Worm (Caenorhabditis elegans) whole organism, early embryonic: Measurements from ENCODE around the gene C07A12.18.

Source experiments
- B0310.2 ChIP-seq: sonication (generic microtip); optimal IDR thresholded peaks from 2 replicates; lab custom pipeline; 2016; ENCODE audit warnings: mild to moderate bottlenecking, missing genetic modification characterization, missing compliant biosample characterization
- F13C5.2 ChIP-seq: sonication (generic microtip); optimal IDR thresholded peaks from 2 replicates; lab custom pipeline; 2017; ENCODE audit warnings: mild to moderate bottlenecking, missing genetic modification characterization, inconsistent platforms, missing compliant biosample characterization
- aly-1 ChIP-seq: sonication (generic microtip); optimal IDR thresholded peaks from 2 replicates; lab custom pipeline; 2016; ENCODE audit warnings: missing genetic modification characterization, missing compliant biosample characterization
- ama-1 ChIP-seq: fragments of 150-350 bp; optimal IDR thresholded peaks from 2 replicates; lab custom pipeline; 2014
- ceh-13 ChIP-seq: fragments of 200-800 bp; sonication (Bioruptor generic); optimal IDR thresholded peaks from 2 replicates; lab custom pipeline; 2018; ENCODE audit warnings: mild to moderate bottlenecking, missing genetic modification characterization, missing compliant biosample characterization
- ceh-36 ChIP-seq: sonication (generic microtip); optimal IDR thresholded peaks from 2 replicates; lab custom pipeline; 2016; ENCODE audit warnings: missing genetic modification characterization, inconsistent platforms, missing compliant biosample characterization
- ets-7 ChIP-seq: sonication (generic microtip); optimal IDR thresholded peaks from 2 replicates; lab custom pipeline; 2016; ENCODE audit warnings: missing genotype, missing genetic modification characterization, missing compliant biosample characterization
- flt-1 ChIP-seq: fragments of 200-800 bp; sonication (Bioruptor generic); IDR thresholded peaks from 2 replicates; pipeline ENCODE4 v1.3.6; 2022; ENCODE audit warnings: missing genetic modification characterization, missing compliant biosample characterization
- hmbx-1 ChIP-seq: sonication (generic microtip); optimal IDR thresholded peaks from 2 replicates; lab custom pipeline; 2016; ENCODE audit warnings: mild to moderate bottlenecking, missing genetic modification characterization, missing compliant biosample characterization
- hmg-4 ChIP-seq: fragments of 200-800 bp; sonication (Bioruptor generic); optimal IDR thresholded peaks from 2 replicates; lab custom pipeline; 2018; ENCODE audit warnings: mild to moderate bottlenecking, missing genetic modification characterization, missing compliant biosample characterization
- hnd-1 ChIP-seq: sonication (generic microtip); optimal IDR thresholded peaks from 2 replicates; lab custom pipeline; 2016; ENCODE audit warnings: missing genetic modification characterization, missing compliant biosample characterization
- pes-1 ChIP-seq: fragments of 200-800 bp; sonication (Bioruptor generic); IDR thresholded peaks from 2 replicates; pipeline ENCODE4 v1.3.6; 2022; ENCODE audit warnings: missing genetic modification reagents, missing genetic modification characterization, missing compliant biosample characterization
- scrt-1 ChIP-seq: fragments of 200-800 bp; sonication (Bioruptor generic); IDR thresholded peaks from 2 replicates; pipeline ENCODE4 v1.3.6; 2022; ENCODE audit warnings: missing genetic modification characterization, missing compliant biosample characterization
- sea-1 ChIP-seq: fragments of 200-800 bp; sonication (Bioruptor generic); conservative IDR thresholded peaks from 2 replicates; pipeline ENCODE4 v1.3.6; 2022; ENCODE audit warnings: missing genetic modification characterization, missing compliant biosample characterization
- tbx-11 ChIP-seq: fragments of 200-800 bp; sonication (Bioruptor generic); IDR thresholded peaks from 2 replicates; pipeline ENCODE4 v1.3.6; 2022; ENCODE audit warnings: missing genetic modification characterization, missing compliant biosample characterization
- tbx-37 ChIP-seq: fragments of 200-800 bp; sonication (Bioruptor generic); conservative IDR thresholded peaks from 2 replicates; pipeline ENCODE4 v1.3.6; 2022; ENCODE audit warnings: missing genetic modification reagents, missing genetic modification characterization, missing compliant biosample characterization
- tra-4 ChIP-seq: sonication (generic microtip); optimal IDR thresholded peaks from 2 replicates; lab custom pipeline; 2017; ENCODE audit warnings: missing genetic modification characterization, missing compliant biosample characterization

C07A12.18 gene

DNA sequence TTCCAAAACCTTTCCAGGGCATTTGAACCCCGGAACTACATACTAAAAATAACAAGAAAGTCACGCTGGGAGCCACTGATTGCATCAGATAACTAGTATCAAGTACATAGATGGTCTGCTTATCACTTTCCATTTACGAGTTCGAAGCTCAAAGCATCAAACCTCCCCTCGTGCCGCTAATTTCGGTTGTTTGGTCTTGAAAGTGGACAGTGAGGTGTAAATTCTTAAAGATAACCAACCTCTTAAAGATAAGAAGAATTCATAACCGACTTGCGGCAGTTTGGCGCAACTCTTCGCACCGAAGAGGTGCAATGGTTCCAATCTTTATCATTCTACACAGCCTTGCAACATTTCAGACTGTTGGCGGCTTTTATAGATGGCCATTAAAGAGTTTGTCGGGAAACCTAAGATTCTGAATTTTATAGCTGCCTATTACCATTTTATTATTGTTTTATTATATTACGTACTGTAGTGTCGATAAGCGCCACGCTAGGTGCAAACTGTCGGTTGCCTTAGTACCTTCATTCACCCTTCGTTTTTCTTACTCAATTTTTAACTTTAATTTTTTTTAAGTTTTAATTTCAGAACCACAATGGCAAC is 15.1 kb upstream of the C07A12.18 start, which contains the start of gene amt-4:
amt-4 (plus strand) TSS at position 586 of the 600 bp plus-strand sequence.
- TF ChIP-seq flt-1 (GFP tag; lab: Robert Waterston, UW) (no peak), pes-1 (GFP tag; lab: Robert Waterston, UW) (no peak), tra-4 (tag; lab: Kevin White, UChicago) (no peak), ets-7 (tag; lab: Kevin White, UChicago) (no peak), aly-1 (tag; lab: Kevin White, UChicago) (no peak), scrt-1 (no peak), tbx-11 (no peak), sea-1 (GFP tag; lab: Robert Waterston, UW) (no peak), B0310.2 (tag; lab: Kevin White, UChicago) (no peak), tbx-37 (GFP tag; lab: Robert Waterston, UW) (no peak), hnd-1 (tag; lab: Kevin White, UChicago) (no peak), ama-1 (lab: Kevin White, UChicago) (no peak), ceh-13 (GFP tag; lab: Kevin White, UChicago) (no peak), ceh-36 (no peak), hmbx-1 (no peak), hmg-4 (GFP tag; lab: Kevin White, UChicago) (no peak), F13C5.2 (no peak)

DNA sequence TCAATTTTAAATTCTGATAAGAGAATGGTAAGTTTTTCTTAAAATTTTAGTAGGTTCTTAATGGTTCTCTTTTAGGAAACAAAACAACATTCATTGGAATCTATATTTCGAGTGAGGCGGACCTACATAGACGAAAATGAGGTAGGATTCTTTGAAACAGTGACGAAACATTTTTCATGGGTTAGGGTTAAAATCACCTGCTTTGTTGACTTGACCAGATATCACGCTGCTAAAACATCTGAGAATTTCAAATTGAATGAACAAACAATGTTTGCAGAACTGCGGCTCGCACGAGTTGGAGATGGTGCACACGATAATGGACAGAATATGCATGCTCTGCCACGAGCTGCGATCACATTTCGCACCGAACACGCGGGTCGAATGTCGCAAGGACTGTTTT is 12.6 kb upstream of the C07A12.18 start:
- TF ChIP-seq hmbx-1 = no peak
- no peak for TF ChIP-seq flt-1 (GFP tag; lab: Robert Waterston, UW)
- TF ChIP-seq sea-1 (GFP tag; lab: Robert Waterston, UW) = no peak
- no peak for TF ChIP-seq ets-7 (tag; lab: Kevin White, UChicago)
- no peak for TF ChIP-seq hnd-1 (tag; lab: Kevin White, UChicago)
- TF ChIP-seq pes-1 (GFP tag; lab: Robert Waterston, UW) = no peak
- no peak for TF ChIP-seq ama-1 (lab: Kevin White, UChicago)
- TF ChIP-seq tra-4 (tag; lab: Kevin White, UChicago) = no peak
- no peak for TF ChIP-seq hmg-4 (GFP tag; lab: Kevin White, UChicago)
- TF ChIP-seq B0310.2 (tag; lab: Kevin White, UChicago) = no peak
- TF ChIP-seq ceh-13 (GFP tag; lab: Kevin White, UChicago) = no peak
- no peak for TF ChIP-seq F13C5.2
- no peak for TF ChIP-seq tbx-37 (GFP tag; lab: Robert Waterston, UW)
- TF ChIP-seq scrt-1 = no peak

DNA sequence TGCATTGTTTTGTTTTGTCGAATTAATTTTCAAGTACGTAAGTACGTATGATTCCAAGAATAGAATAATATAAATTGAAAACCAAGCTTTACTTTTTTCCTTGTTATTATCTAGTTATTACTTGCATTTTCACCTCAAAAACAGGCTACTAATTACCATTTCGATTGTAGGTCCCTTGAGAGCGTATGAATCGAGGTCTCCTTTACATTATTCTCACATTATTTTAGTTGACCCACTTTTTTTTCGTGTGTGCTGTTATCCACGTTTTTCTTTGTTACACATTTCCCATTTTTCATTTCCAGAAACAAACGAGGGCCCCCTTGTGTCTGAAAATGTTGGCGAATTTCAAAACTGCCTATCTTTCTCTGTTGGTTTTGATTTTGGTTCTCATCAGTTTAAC is 12.2 kb upstream of the C07A12.18 start, which contains the start of gene C05E11.6:
C05E11.6 (plus strand) TSS at position 301 of the 400 bp plus-strand sequence.
- no peak for TF ChIP-seq hnd-1 (tag; lab: Kevin White, UChicago)
- no peak for TF ChIP-seq ceh-13 (GFP tag; lab: Kevin White, UChicago)
- no peak for TF ChIP-seq aly-1 (tag; lab: Kevin White, UChicago)
- TF ChIP-seq hmbx-1 = no peak
- no peak for TF ChIP-seq tbx-37 (GFP tag; lab: Robert Waterston, UW)
- TF ChIP-seq sea-1 (GFP tag; lab: Robert Waterston, UW) = no peak

DNA sequence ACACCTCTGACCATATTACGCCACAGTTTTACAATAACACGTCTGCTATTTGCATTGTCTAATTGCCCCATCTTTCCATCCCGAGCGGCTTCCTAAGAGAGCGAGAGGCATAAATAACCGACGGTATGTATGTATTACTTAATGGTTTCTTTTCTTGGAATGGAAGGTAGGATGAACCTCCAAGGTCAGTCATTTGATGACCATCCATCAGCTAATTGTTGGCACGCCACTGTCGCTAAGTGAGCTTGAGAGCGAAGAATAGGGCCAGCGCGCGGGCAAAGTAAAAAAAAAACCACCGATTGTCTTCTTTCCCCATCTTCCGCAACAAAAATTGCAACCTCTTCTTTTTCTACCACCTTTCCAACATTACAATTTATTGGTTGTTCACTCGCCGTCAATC is 6.3 kb upstream of the C07A12.18 start:
- TF ChIP-seq F13C5.2 (no peak), B0310.2 (tag; lab: Kevin White, UChicago) (no peak), ceh-36 (no peak), ceh-13 (GFP tag; lab: Kevin White, UChicago) (no peak), sea-1 (GFP tag; lab: Robert Waterston, UW) (no peak)

DNA sequence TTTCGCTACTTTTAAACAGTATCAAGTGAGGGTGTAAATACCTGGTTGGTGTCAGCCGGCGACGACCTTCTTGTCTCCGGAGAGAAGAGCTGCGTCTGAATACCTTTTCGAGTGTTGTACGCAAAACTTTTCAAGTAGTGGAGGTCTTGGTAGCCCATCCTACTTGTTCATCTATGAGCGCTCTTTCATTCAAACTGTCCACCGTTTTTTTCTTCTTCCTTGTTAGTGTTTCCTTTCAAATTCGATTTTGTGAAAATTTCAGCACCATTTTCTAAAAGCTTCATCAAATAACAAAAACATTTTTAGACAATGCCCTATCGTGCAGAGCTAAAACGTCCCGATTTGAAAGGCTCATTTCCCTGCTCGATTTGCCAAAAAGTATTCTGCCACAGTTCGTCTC is 4.7 kb upstream of the C07A12.18 start, which contains the start of gene ham-2:
ham-2 (plus strand) TSS at position 301 of the 400 bp plus-strand sequence.
- no peak for TF ChIP-seq ceh-36

DNA sequence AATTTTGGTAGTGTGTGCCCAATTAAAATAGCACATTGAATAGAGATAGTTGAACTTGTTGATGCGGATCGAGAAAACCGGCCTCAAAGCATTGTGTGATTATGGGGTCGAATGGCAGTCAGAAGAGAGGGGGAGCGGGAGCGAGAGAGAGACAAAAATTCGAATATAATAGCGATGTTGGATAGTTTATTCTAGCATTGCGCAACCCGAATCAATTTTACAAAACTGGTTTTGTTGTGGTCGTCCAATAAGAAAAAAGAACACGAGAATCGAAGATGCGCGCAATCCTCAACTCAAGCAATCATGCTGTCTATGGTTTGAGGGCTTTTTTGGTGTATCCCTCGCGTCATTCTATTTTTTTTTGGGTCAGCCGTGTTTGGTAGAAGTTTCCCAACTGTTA is 3.8 kb upstream of the C07A12.18 start:
- TF ChIP-seq ets-7 (tag; lab: Kevin White, UChicago) (no peak), hnd-1 (tag; lab: Kevin White, UChicago) (no peak), hmg-4 (GFP tag; lab: Kevin White, UChicago) (no peak), sea-1 (GFP tag; lab: Robert Waterston, UW) (no peak), flt-1 (GFP tag; lab: Robert Waterston, UW) (no peak), B0310.2 (tag; lab: Kevin White, UChicago) (no peak), tbx-11 (no peak), tbx-37 (GFP tag; lab: Robert Waterston, UW) (no peak), hmbx-1 (no peak), scrt-1 (no peak)

DNA sequence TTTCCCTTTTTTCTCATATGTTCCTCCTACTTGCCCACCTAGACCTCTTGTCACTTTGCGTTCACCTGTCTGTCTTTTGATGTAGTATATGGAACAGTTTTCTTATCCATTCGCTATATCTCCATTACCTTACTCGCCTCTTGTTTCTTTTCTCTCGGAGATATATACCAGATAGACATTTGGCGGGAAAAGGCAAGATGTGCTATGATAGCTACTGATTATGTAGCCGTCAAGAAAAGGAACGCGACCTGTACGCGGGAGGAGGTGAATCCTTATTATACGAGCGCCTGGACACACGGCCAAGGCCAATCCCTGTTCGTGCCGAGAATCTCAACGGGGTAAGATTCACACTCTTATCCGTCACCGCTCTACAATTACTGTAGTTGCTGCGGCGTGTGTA is 3.3 kb upstream of the C07A12.18 start:
- TF ChIP-seq B0310.2 (tag; lab: Kevin White, UChicago) = no peak
- TF ChIP-seq F13C5.2 = no peak
- TF ChIP-seq hmg-4 (GFP tag; lab: Kevin White, UChicago) = no peak
- no peak for TF ChIP-seq flt-1 (GFP tag; lab: Robert Waterston, UW)
- no peak for TF ChIP-seq hnd-1 (tag; lab: Kevin White, UChicago)
- no peak for TF ChIP-seq tbx-37 (GFP tag; lab: Robert Waterston, UW)
- no peak for TF ChIP-seq sea-1 (GFP tag; lab: Robert Waterston, UW)
- TF ChIP-seq aly-1 (tag; lab: Kevin White, UChicago) = no peak
- TF ChIP-seq ets-7 (tag; lab: Kevin White, UChicago) = no peak
- no peak for TF ChIP-seq tbx-11
- TF ChIP-seq pes-1 (GFP tag; lab: Robert Waterston, UW) = no peak
- TF ChIP-seq tra-4 (tag; lab: Kevin White, UChicago) = no peak

DNA sequence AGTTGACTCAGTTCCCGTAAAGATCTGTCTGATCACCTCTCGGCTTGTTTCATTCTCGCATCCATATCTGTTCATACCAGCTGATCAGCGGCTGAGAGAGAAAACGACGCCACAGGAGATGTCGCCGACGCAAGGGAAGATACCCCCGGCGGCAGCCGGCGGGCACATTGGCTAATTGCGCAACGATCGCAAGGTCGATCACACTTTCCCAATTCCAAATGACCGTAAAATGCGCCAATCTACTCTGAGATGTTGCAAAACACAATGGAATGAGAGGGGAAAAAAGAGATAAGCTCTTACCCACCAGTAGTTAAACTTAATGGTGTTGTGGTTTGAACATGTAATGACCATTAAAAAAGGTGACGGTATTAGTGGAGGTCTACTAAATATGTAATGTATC is 1.3 kb upstream of the C07A12.18 start:
- TF ChIP-seq hmg-4 (GFP tag; lab: Kevin White, UChicago) = peak; percentile 8
- TF ChIP-seq ceh-13 (GFP tag; lab: Kevin White, UChicago) = no peak
- TF ChIP-seq hnd-1 (tag; lab: Kevin White, UChicago) = no peak
- TF ChIP-seq ets-7 (tag; lab: Kevin White, UChicago) = no peak
